Worm (Caenorhabditis elegans) whole organism, L4 larva: ENCODE measurements around the gene F40F8.1.
A peak's percentile ranks its signal among the peaks of the same experiment; 100 is the strongest.

ENCODE experiments used
- F10B5.3 ChIP-seq: sonication (generic microtip); optimal IDR thresholded peaks from 2 replicates; lab custom pipeline; 2016; ENCODE audit warnings: mild to moderate bottlenecking, missing genetic modification characterization, missing compliant biosample characterization
- Y48G9A.11 ChIP-seq: fragments of 200-800 bp; sonication (Bioruptor generic); IDR thresholded peaks from 2 replicates; pipeline ENCODE4 v1.3.6; 2022; ENCODE audit warnings: missing genetic modification reagents, missing genetic modification characterization, missing compliant biosample characterization
- aha-1 ChIP-seq: fragments of 150-350 bp; peaks from one replicate; lab custom pipeline; 2014; ENCODE audit warnings: missing biosample characterization, missing genetic modification characterization
- attf-4 ChIP-seq: sonication (generic microtip); optimal IDR thresholded peaks from 3 replicates; lab custom pipeline; 2017; ENCODE audit warnings: missing biosample characterization, missing genetic modification characterization
- ces-1 ChIP-seq: fragments of 150-350 bp; sonication (generic microtip); optimal IDR thresholded peaks from 4 replicates; lab custom pipeline; 2014; ENCODE audit warnings: missing biosample characterization, missing genetic modification reagents, missing genetic modification characterization
- cey-2 ChIP-seq: sonication (generic microtip); optimal IDR thresholded peaks from 3 replicates; lab custom pipeline; 2017; ENCODE audit warnings: missing genetic modification characterization, mild to moderate bottlenecking, missing compliant biosample characterization, antibody characterized with exemption, borderline replicate concordance; ENCODE audit not compliant: insufficient read depth
- ctbp-1 ChIP-seq: fragments of 200-800 bp; sonication (Bioruptor generic); IDR thresholded peaks from 2 replicates; pipeline ENCODE4 v1.3.6; 2022; ENCODE audit warnings: missing genetic modification reagents, missing genetic modification characterization, missing compliant biosample characterization
- daf-8 ChIP-seq: fragments of 200-800 bp; sonication (Bioruptor generic); IDR thresholded peaks from 2 replicates; pipeline ENCODE4 v1.3.6; 2022; ENCODE audit warnings: missing genetic modification characterization, missing compliant biosample characterization
- dpl-1 ChIP-seq: fragments of 150-350 bp; optimal IDR thresholded peaks from 2 replicates; lab custom pipeline; 2014; ENCODE audit warnings: missing biosample characterization, missing genetic modification reagents, missing genetic modification characterization
- egl-27 ChIP-seq: sonication (generic microtip); optimal IDR thresholded peaks from 3 replicates; lab custom pipeline; 2017; ENCODE audit warnings: missing biosample characterization, missing genetic modification reagents, missing genetic modification characterization
- hlh-11 ChIP-seq: fragments of 200-800 bp; sonication (Bioruptor generic); optimal IDR thresholded peaks from 2 replicates; lab custom pipeline; 2018; ENCODE audit warnings: mild to moderate bottlenecking, missing genetic modification characterization, missing compliant biosample characterization
- hlh-30 ChIP-seq: sonication (generic microtip); optimal IDR thresholded peaks from 2 replicates; lab custom pipeline; 2017; ENCODE audit warnings: antibody characterized with exemption, mild to moderate bottlenecking, missing genetic modification characterization, missing compliant biosample characterization; ENCODE audit not compliant: insufficient read depth
- hmg-1.1 ChIP-seq: fragments of 200-800 bp; sonication (Bioruptor generic); IDR thresholded peaks from 2 replicates; pipeline ENCODE4 v1.3.6; 2022; ENCODE audit warnings: missing genetic modification reagents, missing genetic modification characterization, missing compliant biosample characterization
- lim-7 ChIP-seq: fragments of 200-800 bp; sonication (Bioruptor generic); IDR thresholded peaks from 2 replicates; pipeline ENCODE4 v1.3.6; 2022; ENCODE audit warnings: missing genetic modification characterization, missing compliant biosample characterization
- lin-29 ChIP-seq: fragments of 200-800 bp; sonication (Bioruptor generic); IDR thresholded peaks from 2 replicates; pipeline ENCODE4 v1.3.6; 2022; ENCODE audit warnings: missing genetic modification reagents, missing genetic modification characterization, missing compliant biosample characterization
- lin-38 ChIP-seq: fragments of 200-800 bp; sonication (Bioruptor generic); IDR thresholded peaks from 2 replicates; pipeline ENCODE4 v1.3.6; 2022; ENCODE audit warnings: missing genetic modification reagents, missing genetic modification characterization, missing compliant biosample characterization
- lir-3 ChIP-seq: sonication (generic microtip); optimal IDR thresholded peaks from 2 replicates; lab custom pipeline; 2016; ENCODE audit warnings: mild to moderate bottlenecking, missing genetic modification characterization, missing compliant biosample characterization
- madf-9 ChIP-seq: fragments of 200-800 bp; sonication (Bioruptor generic); conservative IDR thresholded peaks from 2 replicates; pipeline ENCODE4 v1.3.6; 2022; ENCODE audit warnings: missing genetic modification reagents, missing genetic modification characterization, missing compliant biosample characterization
- mdl-1 ChIP-seq, 2 experiments: fragments of 150-350 bp in 1 of 2; sonication (generic microtip) in 1 of 2; optimal IDR thresholded peaks; 2 replicates each; lab custom pipeline; 2014 to 2017; ENCODE audit warnings: missing biosample characterization in 2 of 2, missing genetic modification characterization in 2 of 2
- mep-1 ChIP-seq: fragments of 150-350 bp; sonication (generic microtip); optimal IDR thresholded peaks from 3 replicates; lab custom pipeline; 2014; ENCODE audit warnings: missing biosample characterization, missing genetic modification characterization
- mes-2 ChIP-seq: sonication (generic microtip); optimal IDR thresholded peaks from 2 replicates; lab custom pipeline; 2016; ENCODE audit warnings: missing genotype, mild to moderate bottlenecking, missing genetic modification characterization, missing compliant biosample characterization; ENCODE audit not compliant: poor library complexity, severe bottlenecking
- mxl-2 ChIP-seq: fragments of 200-800 bp; sonication (Bioruptor generic); conservative IDR thresholded peaks from 2 replicates; pipeline ENCODE4 v1.3.6; 2022; ENCODE audit warnings: missing genetic modification reagents, missing genetic modification characterization, missing compliant biosample characterization
- nhr-111 ChIP-seq: fragments of 200-800 bp; sonication (Bioruptor generic); optimal IDR thresholded peaks from 2 replicates; lab custom pipeline; 2018; ENCODE audit warnings: mild to moderate bottlenecking, missing genetic modification characterization, missing compliant biosample characterization
- nhr-237 ChIP-seq: sonication (generic microtip); optimal IDR thresholded peaks from 2 replicates; lab custom pipeline; 2017; ENCODE audit warnings: missing biosample characterization, missing genetic modification characterization
- nhr-28 ChIP-seq: fragments of 150-350 bp; optimal IDR thresholded peaks from 2 replicates; lab custom pipeline; 2014; ENCODE audit warnings: missing biosample characterization, missing genetic modification characterization
- nhr-42 ChIP-seq: fragments of 200-800 bp; sonication (Bioruptor generic); IDR thresholded peaks from 2 replicates; pipeline ENCODE4 v1.3.6; 2022; ENCODE audit warnings: missing genetic modification characterization, missing compliant biosample characterization
- nhr-48 ChIP-seq: sonication (generic microtip); optimal IDR thresholded peaks from 2 replicates; lab custom pipeline; 2016; ENCODE audit warnings: mild to moderate bottlenecking, missing genetic modification characterization, missing compliant biosample characterization
- nhr-6 ChIP-seq: fragments of 150-350 bp; optimal IDR thresholded peaks from 2 replicates; lab custom pipeline; 2014; ENCODE audit warnings: missing biosample characterization, missing genetic modification characterization
- pha-4 ChIP-seq, 2 experiments: fragments of 150-350 bp in 1 of 2; fragments of 200-800 bp in 1 of 2; sonication (Bioruptor generic) in 1 of 2; IDR thresholded peaks in 1 of 2; optimal IDR thresholded peaks in 1 of 2; 2 replicates each; pipeline versions ENCODE4 v1.3.6 to Lab custom; 2014 to 2022; ENCODE audit warnings: missing genetic modification characterization in 2 of 2, missing genetic modification reagents in 2 of 2, missing biosample characterization in 1 of 2, missing compliant biosample characterization in 1 of 2
- pqm-1 ChIP-seq: sonication (generic microtip); optimal IDR thresholded peaks from 2 replicates; lab custom pipeline; 2017; ENCODE audit warnings: missing biosample characterization, missing genetic modification characterization
- set-16 ChIP-seq: fragments of 200-800 bp; sonication (Bioruptor generic); IDR thresholded peaks from 2 replicates; pipeline ENCODE4 v1.3.6; 2022; ENCODE audit warnings: missing genetic modification reagents, missing genetic modification characterization, missing compliant biosample characterization
- spr-1 ChIP-seq: sonication (generic microtip); optimal IDR thresholded peaks from 2 replicates; lab custom pipeline; 2016; ENCODE audit warnings: mild to moderate bottlenecking, missing genetic modification characterization, missing compliant biosample characterization
- spr-3 ChIP-seq: fragments of 200-800 bp; sonication (Bioruptor generic); optimal IDR thresholded peaks from 2 replicates; lab custom pipeline; 2018; ENCODE audit warnings: mild to moderate bottlenecking, missing genetic modification characterization, missing compliant biosample characterization
- tra-1 ChIP-seq: fragments of 200-800 bp; sonication (Bioruptor generic); IDR thresholded peaks from 2 replicates; pipeline ENCODE4 v1.3.6; 2022; ENCODE audit warnings: missing genetic modification reagents, missing genetic modification characterization, missing compliant biosample characterization
- unc-130 ChIP-seq: sonication (generic microtip); optimal IDR thresholded peaks from 2 replicates; lab custom pipeline; 2016; ENCODE audit warnings: missing genetic modification reagents, missing genetic modification characterization, missing compliant biosample characterization
- unc-39 ChIP-seq: sonication (generic microtip); optimal IDR thresholded peaks from 2 replicates; lab custom pipeline; 2017; ENCODE audit warnings: missing biosample characterization, missing genetic modification characterization
- unc-62 ChIP-seq, 3 experiments: fragments of 150-350 bp in 1 of 3; sonication (generic microtip); optimal IDR thresholded peaks in 2 of 3; peaks in 1 of 3; 1 replicate in 1 of 3; 2 replicates in 2 of 3; lab custom pipeline; 2014 to 2017; ENCODE audit warnings: missing biosample characterization in 3 of 3, missing genetic modification characterization in 3 of 3, missing genetic modification reagents in 3 of 3, missing genotype in 1 of 3
- vab-7 ChIP-seq: fragments of 200-800 bp; sonication (Bioruptor generic); IDR thresholded peaks from 2 replicates; pipeline ENCODE4 v1.3.6; 2022; ENCODE audit warnings: missing genetic modification reagents, missing genetic modification characterization, missing compliant biosample characterization
- zip-2 ChIP-seq: fragments of 150-350 bp; optimal IDR thresholded peaks from 2 replicates; lab custom pipeline; 2014; ENCODE audit warnings: missing biosample characterization, missing genetic modification characterization

The F40F8.1 gene

ce11 chrII:11126312-11127000 is 1.0 kb upstream of the F40F8.1 start, which contains the start of the genes rps-9 and lsm-1 (continued):
- no peak for TF ChIP-seq nhr-111 (GFP tag; lab: Kevin White, UChicago)
- TF ChIP-seq nhr-48, result no peak
- no peak for TF ChIP-seq F10B5.3 (tag; lab: Kevin White, UChicago)
- TF ChIP-seq mdl-1 (tag; optimal IDR thresholded peaks at IDR 0.05; lab: Kevin White, UChicago), result no peak
- peak; percentile 23 for TF ChIP-seq nhr-6 (tag; lab: Kevin White, UChicago)
- TF ChIP-seq ces-1, result no peak
- TF ChIP-seq pqm-1 (tag; lab: Kevin White, UChicago), result no peak
- no peak for TF ChIP-seq nhr-237
- TF ChIP-seq vab-7 (GFP tag; lab: Robert Waterston, UW), result no peak
- peak; percentile 84 for TF ChIP-seq mes-2 (tag; lab: Kevin White, UChicago)
- TF ChIP-seq hlh-11, result peak; percentile 57
- peak; percentile 5 for TF ChIP-seq nhr-28
- TF ChIP-seq lin-29 (GFP tag; lab: Robert Waterston, UW), result no peak
- TF ChIP-seq tra-1 (GFP tag; lab: Robert Waterston, UW), result no peak
- no peak for TF ChIP-seq lir-3 (tag; lab: Kevin White, UChicago)
- no peak for TF ChIP-seq zip-2 (tag; lab: Kevin White, UChicago)
- peak; percentile 63 for TF ChIP-seq dpl-1 (GFP tag; lab: Kevin White, UChicago)
- no peak for TF ChIP-seq cey-2 (tag; lab: Kevin White, UChicago)
- no peak for TF ChIP-seq mxl-2 (GFP tag; lab: Robert Waterston, UW)
- no peak for TF ChIP-seq set-16 (GFP tag; lab: Robert Waterston, UW)
- no peak for TF ChIP-seq spr-1 (tag; lab: Kevin White, UChicago)
- TF ChIP-seq unc-62 (GFP tag; optimal IDR thresholded peaks at IDR 0.05 in 1 of 2; lab: Kevin White, UChicago), result no peak
- TF ChIP-seq unc-62 (tag; optimal IDR thresholded peaks at IDR 0.05; lab: Kevin White, UChicago), result no peak
- TF ChIP-seq attf-4 (tag; lab: Kevin White, UChicago), result no peak
- peak; percentile 70 for TF ChIP-seq lin-38 (GFP tag; lab: Robert Waterston, UW)
- peak; percentile 23 for TF ChIP-seq aha-1 (tag; lab: Kevin White, UChicago)
- no peak for TF ChIP-seq daf-8 (GFP tag; lab: Robert Waterston, UW)
- no peak for TF ChIP-seq madf-9 (GFP tag; lab: Robert Waterston, UW)

ce11 chrII:11128989-11129388 is 1.5 kb downstream of the F40F8.1 start, which contains the start of gene F40F8.3:
F40F8.3 (plus strand) TSS chrII:11129289.
- TF ChIP-seq unc-39 (tag; lab: Kevin White, UChicago) (no peak), hmg-1.1 (GFP tag; lab: Robert Waterston, UW) (no peak), nhr-48 (no peak)

DNA sequence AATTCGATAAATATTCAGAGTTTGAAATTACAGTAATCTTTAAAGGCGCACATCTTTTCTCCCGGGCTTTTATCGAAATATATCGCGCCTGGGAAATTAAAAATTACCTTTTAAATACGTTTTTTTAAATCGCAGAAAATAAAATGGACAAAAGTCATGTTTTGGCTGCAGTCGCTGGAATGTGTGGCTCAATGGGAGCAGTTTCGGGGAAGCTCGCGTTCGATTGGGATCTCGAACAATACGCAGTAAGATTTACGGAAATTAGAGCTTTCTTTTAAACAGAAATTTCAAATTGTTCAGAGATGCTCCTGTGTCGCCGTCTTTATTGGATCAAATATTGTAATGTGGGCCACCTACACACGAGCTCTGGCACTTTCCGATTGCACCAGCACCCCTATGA is 2.1 kb downstream of the F40F8.1 start, which contains the start of gene F40F8.12:
Gene F40F8.12, plus strand, starts transcription at position 301 of the 400 bp plus-strand sequence.
- no peak for TF ChIP-seq unc-130 (GFP tag; lab: Kevin White, UChicago)
- no peak for TF ChIP-seq mes-2 (tag; lab: Kevin White, UChicago)
- TF ChIP-seq nhr-42 (GFP tag; lab: Robert Waterston, UW), result no peak
- TF ChIP-seq lim-7, result no peak
- TF ChIP-seq mep-1 (tag; lab: Kevin White, UChicago), result no peak
- TF ChIP-seq mdl-1 (tag; optimal IDR thresholded peaks at IDR 0.05; lab: Kevin White, UChicago), result no peak
- no peak for TF ChIP-seq Y48G9A.11 (GFP tag; lab: Robert Waterston, UW)
- no peak for TF ChIP-seq hlh-30 (tag; lab: Kevin White, UChicago)
- no peak for TF ChIP-seq egl-27 (tag; lab: Kevin White, UChicago)
- TF ChIP-seq ctbp-1 (GFP tag; lab: Robert Waterston, UW), result no peak
- no peak for TF ChIP-seq spr-3
- TF ChIP-seq pha-4 (GFP tag; IDR thresholded peaks at IDR 0.05; lab: Robert Waterston, UW), result no peak
- no peak for TF ChIP-seq pha-4 (tag; optimal IDR thresholded peaks at IDR 0.05; lab: Kevin White, UChicago)
- TF ChIP-seq nhr-237, result no peak
